Worm (Caenorhabditis elegans) whole organism, L4 larva: ENCODE results near the gene dod-24.

Experiments
- ces-1 ChIP-seq: fragments of 150-350 bp; sonication (generic microtip); optimal IDR thresholded peaks from 4 replicates; lab custom pipeline; 2014; ENCODE audit warnings: missing biosample characterization, missing genetic modification reagents, missing genetic modification characterization
- lin-39 ChIP-seq: fragments of 150-350 bp; optimal IDR thresholded peaks from 2 replicates; lab custom pipeline; 2014; ENCODE audit warnings: missing biosample characterization, missing genetic modification reagents, missing genetic modification characterization
- nhr-10 ChIP-seq: fragments of 150-350 bp; optimal IDR thresholded peaks from 2 replicates; lab custom pipeline; 2014; ENCODE audit warnings: missing biosample characterization, missing genetic modification characterization
- nhr-25 ChIP-seq: sonication (generic microtip); optimal IDR thresholded peaks from 2 replicates; lab custom pipeline; 2017; ENCODE audit warnings: missing genetic modification characterization, mild to moderate bottlenecking, missing compliant biosample characterization, antibody characterized with exemption, moderate library complexity, borderline replicate concordance; ENCODE audit not compliant: insufficient read depth
- pha-4 ChIP-seq, 2 experiments: fragments of 150-350 bp in 1 of 2; fragments of 200-800 bp in 1 of 2; sonication (Bioruptor generic) in 1 of 2; IDR thresholded peaks in 1 of 2; optimal IDR thresholded peaks in 1 of 2; 2 replicates each; pipeline versions ENCODE4 v1.3.6 to Lab custom; 2014 to 2022; ENCODE audit warnings: missing genetic modification characterization in 2 of 2, missing genetic modification reagents in 2 of 2, missing biosample characterization in 1 of 2, missing compliant biosample characterization in 1 of 2
- snpc-1.2 ChIP-seq: fragments of 200-800 bp; sonication (Bioruptor generic); IDR thresholded peaks from 2 replicates; pipeline ENCODE4 v1.3.6; 2022; ENCODE audit warnings: missing genetic modification reagents, missing genetic modification characterization, missing compliant biosample characterization

DNA sequence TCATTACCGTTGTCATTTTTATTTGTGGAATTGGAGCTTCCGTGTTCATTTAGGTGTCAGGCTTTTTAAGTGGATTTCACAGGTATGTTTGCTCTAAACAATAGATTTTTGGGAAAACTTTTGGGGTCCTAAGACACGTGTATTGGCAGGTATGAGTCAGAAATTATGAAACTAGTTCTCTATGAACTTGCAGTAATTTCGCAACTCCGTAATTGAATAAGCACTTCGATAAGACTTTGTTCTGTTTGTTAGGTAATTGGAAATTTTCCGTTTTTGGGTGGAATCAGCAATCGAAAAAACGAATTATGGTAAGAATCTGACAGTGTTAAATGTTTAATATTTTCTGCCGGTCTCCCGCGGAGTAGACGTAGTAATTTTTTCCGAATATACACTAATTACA lies 44.0 kb downstream of the dod-24 start:
- TF ChIP-seq snpc-1.2 (no peak), nhr-10 (tag; lab: Kevin White, UChicago) (no peak), lin-39 (tag; lab: Kevin White, UChicago) (no peak), nhr-25 (tag; lab: Kevin White, UChicago) (no peak), ces-1 (GFP tag; lab: Kevin White, UChicago) (no peak), pha-4 (GFP tag; IDR thresholded peaks at IDR 0.05; lab: Robert Waterston, UW) (no peak), pha-4 (tag; optimal IDR thresholded peaks at IDR 0.05; lab: Kevin White, UChicago) (no peak)
